Fruit fly (Drosophila melanogaster) whole organism, pupa: Measurements from ENCODE around the gene CG3764.

Source experiments
- CG10348 ChIP-seq: fragments of 200-800 bp; sonication (Bioruptor generic); IDR thresholded peaks from 2 replicates; pipeline ENCODE4 v1.3.6; 2022; ENCODE audit warnings: missing biosample characterization, missing genetic modification characterization
- CG12605 ChIP-seq: fragments of 200-800 bp; sonication (Bioruptor generic); IDR thresholded peaks from 2 replicates; pipeline ENCODE4 v1.3.6; 2022; ENCODE audit warnings: missing biosample characterization, missing genetic modification characterization
- CG14655 ChIP-seq: fragments of 200-800 bp; sonication (Bioruptor generic); optimal IDR thresholded peaks from 3 replicates; lab custom pipeline; 2017; ENCODE audit warnings: mild to moderate bottlenecking, missing biosample characterization, missing genetic modification reagents, missing genetic modification characterization
- CG17806 ChIP-seq: fragments of 200-800 bp; sonication (Bioruptor generic); optimal IDR thresholded peaks from 2 replicates; lab custom pipeline; 2018; ENCODE audit warnings: missing biosample characterization, mild to moderate bottlenecking, missing genetic modification characterization, moderate library complexity
- CG32121 ChIP-seq: fragments of 200-800 bp; sonication (Bioruptor generic); IDR thresholded peaks from 2 replicates; pipeline ENCODE4 v1.3.6; 2022; ENCODE audit warnings: missing biosample characterization, missing genetic modification characterization
- CG34367 ChIP-seq: fragments of 200-800 bp; sonication (Bioruptor generic); optimal IDR thresholded peaks from 2 replicates; lab custom pipeline; 2018; ENCODE audit warnings: missing biosample characterization, mild to moderate bottlenecking, missing genetic modification characterization
- CG8159 ChIP-seq: fragments of 200-800 bp; sonication (Bioruptor generic); optimal IDR thresholded peaks from 3 replicates; lab custom pipeline; 2018; ENCODE audit warnings: missing biosample characterization, mild to moderate bottlenecking, missing genetic modification characterization, moderate library complexity
- CG9948 ChIP-seq: fragments of 200-800 bp; sonication (Bioruptor generic); optimal IDR thresholded peaks from 2 replicates; lab custom pipeline; 2018; ENCODE audit warnings: missing biosample characterization, mild to moderate bottlenecking, missing genetic modification characterization, moderate library complexity
- EcR ChIP-seq: fragments of 200-800 bp; sonication (Bioruptor generic); optimal IDR thresholded peaks from 3 replicates; lab custom pipeline; 2019; ENCODE audit warnings: missing biosample characterization, missing genetic modification characterization, mild to moderate bottlenecking, moderate library complexity, missing genetic modification reagents
- Ets98B ChIP-seq: fragments of 200-800 bp; sonication (Bioruptor generic); IDR thresholded peaks from 2 replicates; pipeline ENCODE4 v1.3.6; 2022; ENCODE audit warnings: missing biosample characterization, missing genetic modification characterization
- Snoo ChIP-seq: fragments of 200-800 bp; sonication (Bioruptor generic); optimal IDR thresholded peaks from 3 replicates; lab custom pipeline; 2017; ENCODE audit warnings: missing biosample characterization, mild to moderate bottlenecking, missing genetic modification characterization, inconsistent platforms
- fd96Ca ChIP-seq: fragments of 200-800 bp; sonication (Bioruptor generic); IDR thresholded peaks from 3 replicates; pipeline ENCODE4 v1.3.6; 2022; ENCODE audit warnings: missing biosample characterization, missing genetic modification characterization
- gl ChIP-seq: fragments of 200-800 bp; sonication (Bioruptor generic); optimal IDR thresholded peaks from 2 replicates; lab custom pipeline; 2018; ENCODE audit warnings: missing biosample characterization, mild to moderate bottlenecking, missing genetic modification characterization
- rn ChIP-seq: fragments of 200-800 bp; sonication (Bioruptor generic); IDR thresholded peaks from 2 replicates; pipeline ENCODE4 v1.3.6; 2022; ENCODE audit warnings: missing biosample characterization, missing genetic modification characterization

dm6 chr3L:17011351-17012016 lies 881 bp downstream of the CG3764 start:
- TF ChIP-seq Snoo (tag; lab: Kevin White, UChicago) (no peak), CG12605 (GFP tag; lab: Robert Waterston, UW) (no peak), CG10348 (GFP tag; lab: Robert Waterston, UW) (no peak), EcR (no peak), CG32121 (GFP tag; lab: Robert Waterston, UW) (0 out of 2 replicates have a peak, but pooled peaks have one; percentile 10), fd96Ca (GFP tag; lab: Robert Waterston, UW) (no peak), Ets98B (GFP tag; lab: Robert Waterston, UW) (no peak), CG8159 (no peak), gl (no peak), CG9948 (no peak), CG14655 (peak; percentile 51), rn (GFP tag; lab: Robert Waterston, UW) (no peak), CG34367 (tag; lab: Kevin White, UChicago) (no peak), CG17806 (no peak)
